Fruit fly (Drosophila melanogaster) whole organism, larva: ENCODE results near the gene Alg10.

ENCODE experiments used
- noc ChIP-seq: fragments of 200-800 bp; sonication (Bioruptor generic); optimal IDR thresholded peaks from 3 replicates; lab custom pipeline; 2019; ENCODE audit warnings: missing biosample characterization, mild to moderate bottlenecking, missing genetic modification characterization, moderate library complexity

Alg10 gene

dm6 chr3L:11197291-11198021 is 32.7 kb downstream of the Alg10 start, which contains the start of gene GlcAT-P:
TSS of gene GlcAT-P (minus strand) at chr3L:11197536.
- peak; percentile 71 for TF ChIP-seq noc (tag; lab: Kevin White, UChicago)

- no peak for TF ChIP-seq noc (tag; lab: Kevin White, UChicago)
Measured at dm6 chr3L:11198375-11198774, 33.6 kb downstream of the Alg10 start.

DNA sequence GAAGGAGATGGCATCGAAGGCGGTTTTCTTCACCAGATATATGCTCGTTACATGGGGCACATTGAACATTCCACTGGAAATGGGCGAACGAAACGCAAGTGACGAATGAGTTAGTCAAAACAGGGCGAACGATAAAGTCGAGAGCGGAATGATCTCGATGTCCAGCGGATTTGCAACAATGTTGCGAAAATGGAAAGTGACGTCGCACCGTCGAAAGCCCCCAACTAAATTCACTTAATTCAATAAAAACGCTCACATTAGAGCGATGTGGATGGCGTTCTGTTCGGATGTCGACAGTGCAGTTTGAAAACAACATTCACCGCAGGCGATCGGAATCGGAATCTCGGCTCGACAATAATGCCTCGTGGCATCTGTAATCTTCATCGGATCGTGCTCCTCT is 34.5 kb downstream of the Alg10 start, which contains the start of gene CG7607:
Gene CG7607, plus strand, starts transcription at position 301 of the 400 bp plus-strand sequence.
- TF ChIP-seq noc (tag; lab: Kevin White, UChicago): no peak

DNA sequence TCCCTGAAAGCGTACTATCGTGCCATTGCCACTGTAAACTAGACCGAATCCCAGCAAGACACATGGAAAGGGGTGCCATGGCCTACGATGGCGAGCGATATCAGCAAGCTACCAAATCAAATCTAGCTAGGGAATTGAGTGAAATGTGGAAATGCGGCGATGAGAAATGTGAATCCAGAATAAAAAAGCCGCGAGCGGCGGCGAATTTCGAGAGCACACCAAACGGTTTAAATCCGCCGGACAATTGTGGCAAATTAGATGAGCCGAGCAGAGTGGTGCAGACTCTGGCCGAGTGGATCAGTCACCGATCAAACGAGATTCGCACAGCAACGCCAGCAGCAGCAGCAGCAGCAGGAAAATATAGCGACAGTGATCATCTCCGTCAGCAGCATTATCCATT is 36.3 kb downstream of the Alg10 start, which contains the start of gene nkt:
Gene nkt, plus strand, starts transcription at position 301 of the 400 bp plus-strand sequence.
- no peak for TF ChIP-seq noc (tag; lab: Kevin White, UChicago)

DNA sequence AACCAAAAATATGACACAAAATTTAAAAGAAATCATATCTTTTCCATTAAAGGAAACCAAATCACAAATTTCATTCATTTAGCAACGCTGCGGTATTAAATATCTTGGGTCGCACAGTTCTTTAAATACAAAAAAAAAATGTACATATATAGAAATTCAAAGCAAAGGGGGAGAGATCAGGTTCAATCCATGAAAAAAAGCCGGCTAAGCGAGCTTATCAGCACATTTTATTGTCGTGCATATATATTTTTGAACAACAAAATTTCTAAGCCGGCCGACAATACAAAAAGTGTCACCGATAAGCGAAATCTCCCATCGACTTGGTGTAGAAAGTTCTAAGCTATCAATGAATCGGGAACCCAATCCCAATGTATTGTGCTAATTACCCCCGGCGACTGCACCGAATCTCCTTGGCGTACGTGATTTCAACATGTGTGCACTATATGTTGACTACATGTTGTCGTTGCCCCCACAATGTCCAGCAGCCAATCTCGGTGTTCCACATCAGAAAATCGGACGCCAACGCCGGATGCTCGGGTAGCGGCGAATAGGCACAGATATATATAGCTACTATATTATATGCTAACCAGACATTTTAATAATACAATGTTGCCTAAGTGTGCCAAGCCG is 39.2 kb downstream of the Alg10 start:
- TF ChIP-seq noc (tag; lab: Kevin White, UChicago): peak; percentile 24

dm6 chr3L:11204852-11205251 is 40.1 kb downstream of the Alg10 start:
- TF ChIP-seq noc (tag; lab: Kevin White, UChicago): peak; percentile 58

DNA sequence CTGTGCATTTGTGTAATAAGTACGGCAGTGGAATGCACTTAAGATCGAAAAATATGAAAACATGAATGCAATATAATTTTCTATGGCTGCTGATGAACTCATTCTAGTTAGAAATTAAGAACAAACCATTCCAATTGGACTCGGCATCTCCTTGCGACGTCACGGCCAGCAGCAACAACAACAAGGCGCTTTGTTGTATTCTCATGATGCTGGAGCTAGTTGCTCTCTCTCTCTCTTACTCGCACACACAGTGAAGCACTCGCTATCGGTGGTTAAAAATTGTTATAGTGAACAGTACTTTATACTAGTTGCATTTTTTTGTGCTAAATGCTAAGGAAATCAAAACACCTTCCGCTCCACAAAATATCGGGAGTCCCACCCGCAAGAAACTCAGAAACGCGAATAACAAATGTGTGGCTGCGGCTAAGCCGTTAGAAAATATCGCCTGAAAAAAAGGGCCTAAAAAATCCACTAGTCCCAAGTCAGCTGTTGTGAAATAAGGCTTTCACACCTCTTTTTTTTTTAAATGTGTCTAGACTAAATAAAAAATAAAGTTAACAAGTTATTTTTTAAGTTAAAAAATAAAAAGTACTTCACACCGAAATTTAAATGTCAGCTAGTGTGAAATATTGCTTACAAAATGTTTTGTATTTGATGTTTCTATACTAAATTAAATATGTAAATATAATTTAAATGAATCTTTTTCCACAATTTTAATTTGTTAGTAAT is 41.0 kb downstream of the Alg10 start, which contains the start of gene Plod:
Gene Plod, minus strand, starts transcription at position 409 of the 729 bp plus-strand sequence.
- peak; percentile 36 for TF ChIP-seq noc (tag; lab: Kevin White, UChicago)

dm6 chr3L:11210517-11210916 is 45.7 kb downstream of the Alg10 start, which contains the start of the genes Ube3a and CG7600:
TSS of gene Ube3a (minus strand) at chr3L:11210583.
TSS of gene CG7600 (plus strand) at chr3L:11210786.
- peak; percentile 53 for TF ChIP-seq noc (tag; lab: Kevin White, UChicago)

- TF ChIP-seq noc (tag; lab: Kevin White, UChicago): no peak
Measured at dm6 chr3L:11213643-11214042, 48.9 kb downstream of the Alg10 start.

dm6 chr3L:11214406-11215243 is 49.9 kb downstream of the Alg10 start, which contains the start of gene CG42671:
TSS of gene CG42671 (plus strand) at chr3L:11214505.
- TF ChIP-seq noc (tag; lab: Kevin White, UChicago): no peak

- peak; percentile 81 for TF ChIP-seq noc (tag; lab: Kevin White, UChicago)
Measured at dm6 chr3L:11215244-11216121, 50.7 kb downstream of the Alg10 start.

dm6 chr3L:11216219-11216618 is 51.4 kb downstream of the Alg10 start:
- no peak for TF ChIP-seq noc (tag; lab: Kevin White, UChicago)
